Worm (Caenorhabditis elegans) whole organism, late embryonic: ENCODE measurements around the gene W08E12.7.

Experiments
- C08G9.2 ChIP-seq: sonication (generic microtip); optimal IDR thresholded peaks from 2 replicates; lab custom pipeline; 2016; ENCODE audit warnings: mild to moderate bottlenecking, missing genetic modification characterization, moderate library complexity, missing compliant biosample characterization
- F13H6.1 ChIP-seq: sonication (generic microtip); optimal IDR thresholded peaks from 2 replicates; lab custom pipeline; 2016; ENCODE audit warnings: missing genetic modification characterization, missing compliant biosample characterization
- T23F11.4 ChIP-seq: fragments of 200-800 bp; sonication (Bioruptor generic); optimal IDR thresholded peaks from 2 replicates; lab custom pipeline; 2018; ENCODE audit warnings: mild to moderate bottlenecking, missing genetic modification characterization, missing compliant biosample characterization
- Y22D7AL.16 ChIP-seq: sonication (generic microtip); optimal IDR thresholded peaks from 2 replicates; lab custom pipeline; 2016; ENCODE audit warnings: missing genetic modification characterization, missing compliant biosample characterization
- ama-1 ChIP-seq: fragments of 150-350 bp; optimal IDR thresholded peaks from 2 replicates; lab custom pipeline; 2014
- ceh-14 ChIP-seq: sonication (generic microtip); optimal IDR thresholded peaks from 2 replicates; lab custom pipeline; 2016; ENCODE audit warnings: missing genotype, missing genetic modification characterization, missing compliant biosample characterization
- ceh-30 ChIP-seq: fragments of 150-350 bp; optimal IDR thresholded peaks from 2 replicates; lab custom pipeline; 2014; ENCODE audit warnings: missing biosample characterization, missing genetic modification characterization
- ceh-45 ChIP-seq: fragments of 200-800 bp; sonication (Bioruptor generic); IDR thresholded peaks from 2 replicates; pipeline ENCODE4 v1.3.6; 2022; ENCODE audit warnings: missing genetic modification reagents, missing genetic modification characterization, missing compliant biosample characterization
- ceh-6 ChIP-seq: fragments of 200-800 bp; sonication (Bioruptor generic); optimal IDR thresholded peaks from 2 replicates; lab custom pipeline; 2018; ENCODE audit warnings: mild to moderate bottlenecking, missing genetic modification characterization, missing compliant biosample characterization
- che-1 ChIP-seq: sonication (generic microtip); optimal IDR thresholded peaks from 2 replicates; lab custom pipeline; 2016; ENCODE audit warnings: mild to moderate bottlenecking, missing genetic modification characterization, missing compliant biosample characterization
- dmd-4 ChIP-seq: sonication (generic microtip); optimal IDR thresholded peaks from 2 replicates; lab custom pipeline; 2016; ENCODE audit warnings: borderline replicate concordance, missing genetic modification characterization, missing compliant biosample characterization
- dve-1 ChIP-seq: sonication (generic microtip); optimal IDR thresholded peaks from 2 replicates; lab custom pipeline; 2017; ENCODE audit warnings: antibody characterized with exemption, mild to moderate bottlenecking, missing genetic modification characterization, missing compliant biosample characterization
- elt-4 ChIP-seq: sonication (generic microtip); optimal IDR thresholded peaks from 2 replicates; lab custom pipeline; 2016; ENCODE audit warnings: missing genetic modification characterization, missing compliant biosample characterization
- ets-4 ChIP-seq: sonication (generic microtip); optimal IDR thresholded peaks from 2 replicates; lab custom pipeline; 2016; ENCODE audit warnings: missing genetic modification characterization, missing compliant biosample characterization
- fkh-10 ChIP-seq: fragments of 150-350 bp; optimal IDR thresholded peaks from 2 replicates; lab custom pipeline; 2014; ENCODE audit warnings: missing biosample characterization, missing genetic modification reagents, missing genetic modification characterization
- fkh-6 ChIP-seq: sonication (generic microtip); optimal IDR thresholded peaks from 2 replicates; lab custom pipeline; 2016; ENCODE audit warnings: missing genetic modification characterization, missing compliant biosample characterization
- gmeb-2 ChIP-seq: sonication (generic microtip); optimal IDR thresholded peaks from 2 replicates; lab custom pipeline; 2016; ENCODE audit warnings: missing genetic modification characterization, inconsistent platforms, missing compliant biosample characterization
- hlh-15 ChIP-seq: sonication (generic microtip); optimal IDR thresholded peaks from 2 replicates; lab custom pipeline; 2016; ENCODE audit warnings: missing genetic modification characterization, missing compliant biosample characterization
- hlh-6 ChIP-seq: sonication (generic microtip); optimal IDR thresholded peaks from 2 replicates; lab custom pipeline; 2016; ENCODE audit warnings: missing genotype, missing genetic modification characterization, missing compliant biosample characterization
- madf-2 ChIP-seq: sonication (generic microtip); optimal IDR thresholded peaks from 2 replicates; lab custom pipeline; 2017; ENCODE audit warnings: missing genetic modification characterization, missing compliant biosample characterization
- nfya-1 ChIP-seq: sonication (generic microtip); optimal IDR thresholded peaks from 2 replicates; lab custom pipeline; 2017; ENCODE audit warnings: missing genetic modification characterization, mild to moderate bottlenecking, missing compliant biosample characterization, antibody characterized with exemption, moderate library complexity
- nhr-232 ChIP-seq: sonication (generic microtip); optimal IDR thresholded peaks from 2 replicates; lab custom pipeline; 2016; ENCODE audit warnings: missing genetic modification characterization, missing compliant biosample characterization
- pha-4 ChIP-seq: fragments of 150-350 bp; optimal IDR thresholded peaks from 2 replicates; lab custom pipeline; 2018; ENCODE audit warnings: missing biosample characterization, missing genetic modification reagents, missing genetic modification characterization
- rnt-1 ChIP-seq: sonication (generic microtip); optimal IDR thresholded peaks from 2 replicates; lab custom pipeline; 2016; ENCODE audit warnings: missing genetic modification characterization, missing compliant biosample characterization
- sox-2 ChIP-seq: fragments of 200-800 bp; sonication (Bioruptor generic); IDR thresholded peaks from 2 replicates; pipeline ENCODE4 v1.3.6; 2022; ENCODE audit warnings: missing genetic modification reagents, missing genetic modification characterization, missing compliant biosample characterization
- tbx-2 ChIP-seq: sonication (generic microtip); optimal IDR thresholded peaks from 2 replicates; lab custom pipeline; 2016; ENCODE audit warnings: missing genetic modification characterization, missing compliant biosample characterization
- unc-42 ChIP-seq: sonication (generic microtip); optimal IDR thresholded peaks from 2 replicates; lab custom pipeline; 2016; ENCODE audit warnings: missing genotype, missing genetic modification characterization, missing compliant biosample characterization
- unc-55 ChIP-seq: sonication (generic microtip); optimal IDR thresholded peaks from 2 replicates; lab custom pipeline; 2017; ENCODE audit warnings: missing biosample characterization, missing genetic modification reagents, missing genetic modification characterization
- unc-86 ChIP-seq: sonication (generic microtip); optimal IDR thresholded peaks from 2 replicates; lab custom pipeline; 2016; ENCODE audit warnings: missing genetic modification characterization, missing compliant biosample characterization
- zip-5 ChIP-seq: sonication (generic microtip); optimal IDR thresholded peaks from 2 replicates; lab custom pipeline; 2016; ENCODE audit warnings: missing genetic modification characterization, missing compliant biosample characterization
- ztf-16 ChIP-seq: sonication (generic microtip); optimal IDR thresholded peaks from 2 replicates; lab custom pipeline; 2017; ENCODE audit warnings: missing genetic modification characterization, missing compliant biosample characterization

The W08E12.7 gene

ce11 chrIV:3293800-3294493 lies 988 bp upstream of the W08E12.7 start:
- TF ChIP-seq ztf-16 (tag; lab: Kevin White, UChicago) (no peak), fkh-10 (GFP tag; lab: Kevin White, UChicago) (no peak), F13H6.1 (tag; lab: Kevin White, UChicago) (no peak), elt-4 (tag; lab: Kevin White, UChicago) (no peak), C08G9.2 (tag; lab: Kevin White, UChicago) (no peak), sox-2 (GFP tag; lab: Robert Waterston, UW) (no peak), zip-5 (no peak), nhr-232 (tag; lab: Kevin White, UChicago) (no peak), dmd-4 (tag; lab: Kevin White, UChicago) (no peak)

ce11 chrIV:3296578-3297549 lies 1.9 kb downstream of the W08E12.7 start:
- TF ChIP-seq pha-4 (tag; lab: Kevin White, UChicago), result no peak
- no peak for TF ChIP-seq che-1
- no peak for TF ChIP-seq T23F11.4 (GFP tag; lab: Kevin White, UChicago)
- TF ChIP-seq ets-4 (tag; lab: Kevin White, UChicago), result no peak
- no peak for TF ChIP-seq elt-4 (tag; lab: Kevin White, UChicago)
- no peak for TF ChIP-seq unc-42 (tag; lab: Kevin White, UChicago)
- no peak for TF ChIP-seq dmd-4 (tag; lab: Kevin White, UChicago)
- no peak for TF ChIP-seq ceh-6
- TF ChIP-seq gmeb-2 (tag; lab: Kevin White, UChicago), result no peak
- TF ChIP-seq hlh-6, result no peak
- no peak for TF ChIP-seq ceh-30 (tag; lab: Kevin White, UChicago)
- no peak for TF ChIP-seq dve-1 (tag; lab: Kevin White, UChicago)
- no peak for TF ChIP-seq ceh-14 (tag; lab: Kevin White, UChicago)
- no peak for TF ChIP-seq nfya-1 (tag; lab: Kevin White, UChicago)
- TF ChIP-seq Y22D7AL.16 (tag; lab: Kevin White, UChicago), result no peak

DNA sequence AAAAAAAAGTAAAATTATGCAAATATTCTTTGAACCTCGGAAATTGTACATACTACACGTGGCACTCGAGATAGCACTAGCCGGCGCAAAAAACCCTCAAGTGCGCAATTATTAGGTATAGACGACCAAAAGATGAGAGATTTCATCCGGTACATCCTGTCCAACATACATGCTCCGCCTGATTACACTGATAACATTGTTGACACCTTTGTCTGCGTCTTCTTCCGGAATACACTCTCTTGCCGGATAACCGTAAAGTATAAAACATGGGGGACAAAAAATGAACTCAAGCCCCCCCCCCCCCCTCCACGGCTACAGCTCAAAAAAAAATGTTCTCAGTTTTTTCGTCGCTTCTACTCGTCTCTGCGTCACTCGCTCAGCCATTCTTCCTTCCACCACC lies 3.4 kb downstream of the W08E12.7 start, which contains the start of gene W08E12.6:
TSS of gene W08E12.6 (plus strand) at position 301 of the 400 bp plus-strand sequence.
- TF ChIP-seq T23F11.4 (GFP tag; lab: Kevin White, UChicago) (no peak), ceh-6 (no peak), ceh-45 (GFP tag; lab: Robert Waterston, UW) (no peak), gmeb-2 (tag; lab: Kevin White, UChicago) (no peak), ama-1 (no peak), madf-2 (tag; lab: Kevin White, UChicago) (no peak)
- TF ChIP-seq, all 69 proteins: peak for 0

DNA sequence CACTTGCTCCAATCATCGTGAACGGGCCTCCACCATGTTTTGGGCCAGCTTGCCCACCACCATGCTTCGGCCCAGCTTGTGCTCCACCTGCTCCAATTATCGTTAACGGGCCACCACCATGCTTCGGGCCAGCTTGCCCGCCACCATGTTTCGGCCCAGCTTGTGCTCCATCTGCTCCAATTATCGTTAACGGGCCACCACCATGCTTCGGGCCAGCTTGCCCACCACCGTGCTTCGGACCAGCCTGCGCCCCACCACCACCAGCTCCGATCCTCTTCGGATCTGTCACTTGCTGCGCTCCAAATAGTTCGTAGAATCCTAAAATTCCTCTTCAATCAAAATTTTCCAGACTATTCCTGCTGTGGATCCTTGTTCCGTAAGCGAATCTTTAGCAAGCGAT lies 4.3 kb downstream of the W08E12.7 start:
- TF ChIP-seq elt-4 (tag; lab: Kevin White, UChicago) (no peak), hlh-15 (no peak), rnt-1 (tag; lab: Kevin White, UChicago) (no peak), unc-55 (no peak), fkh-10 (GFP tag; lab: Kevin White, UChicago) (no peak), unc-42 (tag; lab: Kevin White, UChicago) (no peak)

ce11 chrIV:3300492-3300891 lies 5.6 kb downstream of the W08E12.7 start, which contains the start of gene W08E12.5:
W08E12.5 (plus strand) TSS chrIV:3300792.
- TF ChIP-seq fkh-6, result no peak
- no peak for TF ChIP-seq unc-86
- TF ChIP-seq ceh-14 (tag; lab: Kevin White, UChicago), result no peak
- no peak for TF ChIP-seq tbx-2 (tag; lab: Kevin White, UChicago)
- no peak for TF ChIP-seq fkh-10 (GFP tag; lab: Kevin White, UChicago)
